Fruit fly (Drosophila melanogaster) whole organism, pupa: ENCODE measurements around the gene CG32388.

ENCODE experiments used
- CG10348 ChIP-seq: fragments of 200-800 bp; sonication (Bioruptor generic); IDR thresholded peaks from 2 replicates; pipeline ENCODE4 v1.3.6; 2022; ENCODE audit warnings: missing biosample characterization, missing genetic modification characterization
- CG12605 ChIP-seq: fragments of 200-800 bp; sonication (Bioruptor generic); IDR thresholded peaks from 2 replicates; pipeline ENCODE4 v1.3.6; 2022; ENCODE audit warnings: missing biosample characterization, missing genetic modification characterization
- CG13204 ChIP-seq: fragments of 200-800 bp; sonication (Bioruptor generic); optimal IDR thresholded peaks from 2 replicates; lab custom pipeline; 2018; ENCODE audit warnings: missing biosample characterization, mild to moderate bottlenecking, missing genetic modification characterization, moderate library complexity
- CG14655 ChIP-seq: fragments of 200-800 bp; sonication (Bioruptor generic); optimal IDR thresholded peaks from 3 replicates; lab custom pipeline; 2017; ENCODE audit warnings: mild to moderate bottlenecking, missing biosample characterization, missing genetic modification reagents, missing genetic modification characterization
- CG15710 ChIP-seq: fragments of 200-800 bp; sonication (Bioruptor generic); optimal IDR thresholded peaks from 2 replicates; lab custom pipeline; 2018; ENCODE audit warnings: missing biosample characterization, mild to moderate bottlenecking, missing genetic modification characterization, moderate library complexity
- CG17806 ChIP-seq: fragments of 200-800 bp; sonication (Bioruptor generic); optimal IDR thresholded peaks from 2 replicates; lab custom pipeline; 2018; ENCODE audit warnings: missing biosample characterization, mild to moderate bottlenecking, missing genetic modification characterization, moderate library complexity
- CG32121 ChIP-seq: fragments of 200-800 bp; sonication (Bioruptor generic); IDR thresholded peaks from 2 replicates; pipeline ENCODE4 v1.3.6; 2022; ENCODE audit warnings: missing biosample characterization, missing genetic modification characterization
- CG34367 ChIP-seq: fragments of 200-800 bp; sonication (Bioruptor generic); optimal IDR thresholded peaks from 2 replicates; lab custom pipeline; 2018; ENCODE audit warnings: missing biosample characterization, mild to moderate bottlenecking, missing genetic modification characterization
- CG4496 ChIP-seq: fragments of 200-800 bp; sonication (Bioruptor generic); IDR thresholded peaks from 3 replicates; pipeline ENCODE4 v1.3.6; 2022; ENCODE audit warnings: missing biosample characterization, missing genetic modification characterization
- CG8159 ChIP-seq: fragments of 200-800 bp; sonication (Bioruptor generic); optimal IDR thresholded peaks from 3 replicates; lab custom pipeline; 2018; ENCODE audit warnings: missing biosample characterization, mild to moderate bottlenecking, missing genetic modification characterization, moderate library complexity
- CG8301 ChIP-seq: fragments of 200-800 bp; sonication (Bioruptor generic); optimal IDR thresholded peaks from 2 replicates; lab custom pipeline; 2018; ENCODE audit warnings: missing biosample characterization, mild to moderate bottlenecking, missing genetic modification characterization
- CG9948 ChIP-seq: fragments of 200-800 bp; sonication (Bioruptor generic); optimal IDR thresholded peaks from 2 replicates; lab custom pipeline; 2018; ENCODE audit warnings: missing biosample characterization, mild to moderate bottlenecking, missing genetic modification characterization, moderate library complexity
- D1 ChIP-seq: fragments of 200-800 bp; sonication (Bioruptor generic); optimal IDR thresholded peaks from 2 replicates; lab custom pipeline; 2018; ENCODE audit warnings: missing biosample characterization, mild to moderate bottlenecking, missing genetic modification characterization, moderate library complexity
- EcR ChIP-seq: fragments of 200-800 bp; sonication (Bioruptor generic); optimal IDR thresholded peaks from 3 replicates; lab custom pipeline; 2019; ENCODE audit warnings: missing biosample characterization, missing genetic modification characterization, mild to moderate bottlenecking, moderate library complexity, missing genetic modification reagents
- Ets98B ChIP-seq: fragments of 200-800 bp; sonication (Bioruptor generic); IDR thresholded peaks from 2 replicates; pipeline ENCODE4 v1.3.6; 2022; ENCODE audit warnings: missing biosample characterization, missing genetic modification characterization
- Pif1A ChIP-seq: fragments of 200-800 bp; sonication (Bioruptor generic); optimal IDR thresholded peaks from 3 replicates; lab custom pipeline; 2016; ENCODE audit warnings: missing biosample characterization, missing genetic modification characterization
- Pif1B ChIP-seq: fragments of 200-800 bp; sonication (Bioruptor generic); optimal IDR thresholded peaks from 3 replicates; lab custom pipeline; 2016; ENCODE audit warnings: missing biosample characterization, missing genetic modification characterization
- Snoo ChIP-seq: fragments of 200-800 bp; sonication (Bioruptor generic); optimal IDR thresholded peaks from 3 replicates; lab custom pipeline; 2017; ENCODE audit warnings: missing biosample characterization, mild to moderate bottlenecking, missing genetic modification characterization, inconsistent platforms
- fd96Ca ChIP-seq: fragments of 200-800 bp; sonication (Bioruptor generic); IDR thresholded peaks from 3 replicates; pipeline ENCODE4 v1.3.6; 2022; ENCODE audit warnings: missing biosample characterization, missing genetic modification characterization
- gl ChIP-seq: fragments of 200-800 bp; sonication (Bioruptor generic); optimal IDR thresholded peaks from 2 replicates; lab custom pipeline; 2018; ENCODE audit warnings: missing biosample characterization, mild to moderate bottlenecking, missing genetic modification characterization
- rn ChIP-seq: fragments of 200-800 bp; sonication (Bioruptor generic); IDR thresholded peaks from 2 replicates; pipeline ENCODE4 v1.3.6; 2022; ENCODE audit warnings: missing biosample characterization, missing genetic modification characterization

Gene CG32388

dm6 chr3L:6957753-6958420, 26.5 kb downstream of the CG32388 start, which contains the start of the genes Uqcc1 and Surf1:
Gene Uqcc1, minus strand, starts transcription at chr3L:6958108.
Gene Surf1, plus strand, starts transcription at chr3L:6958346.
- TF ChIP-seq Pif1B = no peak
- no peak for TF ChIP-seq CG32121
- TF ChIP-seq CG12605 (GFP tag; lab: Robert Waterston, UW) = no peak
- no peak for TF ChIP-seq CG14655 (GFP tag; lab: Kevin White, UChicago)
- no peak for TF ChIP-seq CG4496 (GFP tag; lab: Robert Waterston, UW)
- no peak for TF ChIP-seq CG17806 (tag; lab: Kevin White, UChicago)
- TF ChIP-seq CG13204 (GFP tag; lab: Kevin White, UChicago) = no peak
- TF ChIP-seq rn = no peak
- TF ChIP-seq CG9948 (tag; lab: Kevin White, UChicago) = no peak
- no peak for TF ChIP-seq CG8301 (tag; lab: Kevin White, UChicago)
- TF ChIP-seq EcR = no peak
- TF ChIP-seq CG8159 (tag; lab: Kevin White, UChicago) = no peak
- no peak for TF ChIP-seq fd96Ca
- no peak for TF ChIP-seq Snoo (tag; lab: Kevin White, UChicago)
- no peak for TF ChIP-seq CG15710 (tag; lab: Kevin White, UChicago)
- TF ChIP-seq Ets98B (GFP tag; lab: Robert Waterston, UW) = no peak
- TF ChIP-seq gl = no peak
- no peak for TF ChIP-seq Pif1A (GFP tag; lab: Kevin White, UChicago)
- TF ChIP-seq, all 21 proteins: peak for 0

dm6 chr3L:6955254-6956229, 28.8 kb downstream of the CG32388 start, which contains the start of the genes CG10077 and CG9948:
Gene CG10077, minus strand, starts transcription at chr3L:6955904.
Gene CG9948, plus strand, starts transcription at chr3L:6955991.
- TF ChIP-seq rn = 0 out of 2 replicates have a peak, but pooled peaks have one; percentile 9
- no peak for TF ChIP-seq EcR
- TF ChIP-seq gl = peak; percentile 78
- TF ChIP-seq D1 (tag; lab: Kevin White, UChicago) = no peak
- no peak for TF ChIP-seq CG14655 (GFP tag; lab: Kevin White, UChicago)
- peak; percentile 92 for TF ChIP-seq CG17806 (tag; lab: Kevin White, UChicago)
- peak; percentile 88 for TF ChIP-seq CG32121
- no peak for TF ChIP-seq CG13204 (GFP tag; lab: Kevin White, UChicago)
- peak; percentile 88 for TF ChIP-seq Snoo (tag; lab: Kevin White, UChicago)
- peak; percentile 90 for TF ChIP-seq Ets98B (GFP tag; lab: Robert Waterston, UW)
- TF ChIP-seq CG8159 (tag; lab: Kevin White, UChicago) = peak; percentile 91
- peak; percentile 89 for TF ChIP-seq CG8301 (tag; lab: Kevin White, UChicago)
- TF ChIP-seq CG10348 (GFP tag; lab: Robert Waterston, UW) = peak; percentile 43; the same call in 1 of the 2 replicates
- TF ChIP-seq Pif1B = peak; percentile 89
- peak; percentile 91 for TF ChIP-seq CG15710 (tag; lab: Kevin White, UChicago)
- peak; percentile 88; the same call in 1 of the 2 replicates for TF ChIP-seq CG12605 (GFP tag; lab: Robert Waterston, UW)
- peak; percentile 95 for TF ChIP-seq CG4496 (GFP tag; lab: Robert Waterston, UW)
- TF ChIP-seq fd96Ca = peak; percentile 64; the same call in 2 of the 3 replicates
- TF ChIP-seq Pif1A (GFP tag; lab: Kevin White, UChicago) = peak; percentile 85
- TF ChIP-seq CG34367 (tag; lab: Kevin White, UChicago) = peak; percentile 87
- TF ChIP-seq CG9948 (tag; lab: Kevin White, UChicago) = peak; percentile 94

DNA sequence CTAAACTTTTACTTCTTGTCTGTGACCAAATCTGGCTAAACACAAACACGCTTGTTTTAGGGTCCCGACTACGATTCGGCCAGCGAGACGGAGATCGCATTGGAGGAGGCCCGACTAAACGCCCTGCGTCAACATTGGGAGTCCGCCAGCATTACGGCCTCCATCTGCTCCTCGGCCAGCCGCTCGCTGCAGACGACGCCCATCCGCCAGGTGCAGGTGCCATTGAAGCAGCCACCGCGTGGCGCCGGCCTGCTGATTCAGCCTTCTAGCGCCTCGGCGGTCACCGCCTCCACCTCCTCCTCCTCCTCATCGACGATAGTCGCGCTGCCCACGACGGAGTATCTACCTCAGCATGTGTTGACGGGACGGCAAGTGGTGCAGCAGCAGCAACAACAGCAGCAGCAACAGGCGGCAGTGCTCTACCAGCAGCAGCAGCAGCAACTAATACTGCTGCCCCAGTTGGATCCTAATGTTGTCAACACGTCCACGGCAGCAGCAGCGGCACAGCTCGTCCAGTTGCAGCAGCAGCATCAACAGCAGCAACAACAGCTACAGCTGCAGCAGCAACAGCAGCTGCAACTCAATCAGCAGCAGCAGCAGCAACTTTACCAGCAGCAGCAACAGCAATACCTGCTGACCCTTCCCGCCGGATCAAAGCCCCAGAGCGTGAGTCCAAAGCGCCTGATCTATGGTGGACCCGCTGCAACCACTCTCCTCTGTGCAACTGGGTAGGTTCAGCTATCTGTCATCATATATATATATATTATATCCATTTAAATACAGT, 37.0 kb downstream of the CG32388 start:
- TF ChIP-seq Snoo (tag; lab: Kevin White, UChicago) = no peak
- no peak for TF ChIP-seq CG32121
- no peak for TF ChIP-seq EcR
- TF ChIP-seq rn = no peak
- TF ChIP-seq CG17806 (tag; lab: Kevin White, UChicago) = no peak
- TF ChIP-seq gl = no peak
- TF ChIP-seq fd96Ca = no peak
- TF ChIP-seq CG13204 (GFP tag; lab: Kevin White, UChicago) = no peak
- no peak for TF ChIP-seq D1 (tag; lab: Kevin White, UChicago)
- TF ChIP-seq CG15710 (tag; lab: Kevin White, UChicago) = no peak
- TF ChIP-seq CG8159 (tag; lab: Kevin White, UChicago) = no peak
- no peak for TF ChIP-seq Ets98B (GFP tag; lab: Robert Waterston, UW)
- TF ChIP-seq CG14655 (GFP tag; lab: Kevin White, UChicago) = no peak
- TF ChIP-seq CG9948 (tag; lab: Kevin White, UChicago) = no peak
- TF ChIP-seq CG34367 (tag; lab: Kevin White, UChicago) = no peak
- no peak for TF ChIP-seq Pif1B
- TF ChIP-seq Pif1A (GFP tag; lab: Kevin White, UChicago) = no peak
- TF ChIP-seq CG8301 (tag; lab: Kevin White, UChicago) = no peak

- TF ChIP-seq Pif1A (GFP tag; lab: Kevin White, UChicago) (no peak), CG13204 (GFP tag; lab: Kevin White, UChicago) (no peak), CG15710 (tag; lab: Kevin White, UChicago) (no peak), Ets98B (GFP tag; lab: Robert Waterston, UW) (no peak), CG14655 (GFP tag; lab: Kevin White, UChicago) (no peak), CG10348 (GFP tag; lab: Robert Waterston, UW) (no peak), CG9948 (tag; lab: Kevin White, UChicago) (no peak), CG34367 (tag; lab: Kevin White, UChicago) (no peak), Snoo (tag; lab: Kevin White, UChicago) (no peak), rn (no peak), CG32121 (no peak), gl (no peak), CG8159 (tag; lab: Kevin White, UChicago) (no peak), CG12605 (GFP tag; lab: Robert Waterston, UW) (no peak), CG17806 (tag; lab: Kevin White, UChicago) (no peak)
These were observed 39.0 kb downstream of the CG32388 start for dm6 chr3L:6945357-6945756.
